Worm (Caenorhabditis elegans) whole organism, young adult: Measurements from ENCODE around the gene B0244.17.

Experiments
- C06A6.2 ChIP-seq: fragments of 200-800 bp; sonication (Bioruptor generic); conservative IDR thresholded peaks from 2 replicates; pipeline ENCODE4 v1.3.6; 2022; ENCODE audit warnings: missing genetic modification characterization, missing compliant biosample characterization
- C17E4.6 ChIP-seq: fragments of 200-800 bp; sonication (Bioruptor generic); IDR thresholded peaks from 2 replicates; pipeline ENCODE4 v1.3.6; 2022; ENCODE audit warnings: missing genetic modification reagents, missing genetic modification characterization, missing compliant biosample characterization
- F10E7.11 ChIP-seq: sonication (generic microtip); optimal IDR thresholded peaks from 2 replicates; lab custom pipeline; 2017; ENCODE audit warnings: mild to moderate bottlenecking, missing genetic modification characterization, moderate library complexity, missing compliant biosample characterization
- F23B12.7 ChIP-seq: sonication (generic microtip); optimal IDR thresholded peaks from 2 replicates; lab custom pipeline; 2017; ENCODE audit warnings: missing genetic modification characterization, mild to moderate bottlenecking, missing compliant biosample characterization, antibody characterized with exemption, moderate library complexity; ENCODE audit not compliant: insufficient read depth
- F33H1.4 ChIP-seq: fragments of 200-800 bp; sonication (Bioruptor generic); IDR thresholded peaks from 2 replicates; pipeline ENCODE4 v1.3.6; 2022; ENCODE audit warnings: missing genetic modification reagents, missing genetic modification characterization, missing compliant biosample characterization
- F49E8.2 ChIP-seq: sonication (generic microtip); optimal IDR thresholded peaks from 3 replicates; lab custom pipeline; 2017; ENCODE audit warnings: missing genetic modification characterization, mild to moderate bottlenecking, missing compliant biosample characterization, antibody characterized with exemption, moderate library complexity; ENCODE audit not compliant: insufficient read depth
- F52B5.7 ChIP-seq: sonication (generic microtip); optimal IDR thresholded peaks from 2 replicates; lab custom pipeline; 2016; ENCODE audit warnings: mild to moderate bottlenecking, missing genetic modification characterization, missing compliant biosample characterization
- Y79H2A.3 ChIP-seq: fragments of 200-800 bp; sonication (Bioruptor generic); conservative IDR thresholded peaks from 2 replicates; pipeline ENCODE4 v1.3.6; 2022; ENCODE audit warnings: missing genetic modification reagents, missing genetic modification characterization, missing compliant biosample characterization
- Y95B8A.8 ChIP-seq: fragments of 200-800 bp; sonication (Bioruptor generic); IDR thresholded peaks from 2 replicates; pipeline ENCODE4 v1.3.6; 2022; ENCODE audit warnings: missing genetic modification reagents, missing genetic modification characterization, missing compliant biosample characterization
- ZK185.1 ChIP-seq: sonication (generic microtip); optimal IDR thresholded peaks from 2 replicates; lab custom pipeline; 2016; ENCODE audit warnings: mild to moderate bottlenecking, missing genetic modification characterization, missing compliant biosample characterization; ENCODE audit not compliant: poor library complexity, severe bottlenecking
- atf-7 ChIP-seq: sonication (generic microtip); optimal IDR thresholded peaks from 2 replicates; lab custom pipeline; 2017; ENCODE audit warnings: mild to moderate bottlenecking, missing genetic modification characterization, missing compliant biosample characterization
- athp-1 ChIP-seq: sonication (generic microtip); optimal IDR thresholded peaks from 2 replicates; lab custom pipeline; 2017; ENCODE audit warnings: mild to moderate bottlenecking, missing genetic modification characterization, missing compliant biosample characterization
- bed-2 ChIP-seq: fragments of 200-800 bp; sonication (Bioruptor generic); IDR thresholded peaks from 2 replicates; pipeline ENCODE4 v1.3.6; 2022; ENCODE audit warnings: missing genetic modification reagents, missing genetic modification characterization, missing compliant biosample characterization
- ccch-3 ChIP-seq: fragments of 200-800 bp; sonication (Bioruptor generic); optimal IDR thresholded peaks from 2 replicates; lab custom pipeline; 2018; ENCODE audit warnings: mild to moderate bottlenecking, missing genetic modification characterization, missing compliant biosample characterization
- cebp-2 ChIP-seq: fragments of 200-800 bp; sonication (Bioruptor generic); IDR thresholded peaks from 2 replicates; pipeline ENCODE4 v1.3.6; 2022; ENCODE audit warnings: missing genetic modification characterization, missing compliant biosample characterization
- ceh-91 ChIP-seq: fragments of 200-800 bp; sonication (Bioruptor generic); IDR thresholded peaks from 2 replicates; pipeline ENCODE4 v1.3.6; 2022; ENCODE audit warnings: missing genetic modification reagents, missing genetic modification characterization, missing compliant biosample characterization
- dpl-1 ChIP-seq: fragments of 150-350 bp; optimal IDR thresholded peaks from 2 replicates; lab custom pipeline; 2014; ENCODE audit warnings: missing biosample characterization, missing genetic modification reagents, missing genetic modification characterization
- efl-1 ChIP-seq: fragments of 150-350 bp; optimal IDR thresholded peaks from 2 replicates; lab custom pipeline; 2014; ENCODE audit warnings: missing biosample characterization, missing genetic modification reagents, missing genetic modification characterization
- ekl-4 ChIP-seq: fragments of 200-800 bp; sonication (Bioruptor generic); IDR thresholded peaks from 2 replicates; pipeline ENCODE4 v1.3.6; 2022; ENCODE audit warnings: missing genetic modification reagents, missing genetic modification characterization, missing compliant biosample characterization
- fkh-3 ChIP-seq: sonication (generic microtip); optimal IDR thresholded peaks from 2 replicates; lab custom pipeline; 2016; ENCODE audit warnings: mild to moderate bottlenecking, missing genetic modification characterization, missing compliant biosample characterization
- gei-17 ChIP-seq: fragments of 200-800 bp; sonication (Bioruptor generic); optimal IDR thresholded peaks from 2 replicates; lab custom pipeline; 2018; ENCODE audit warnings: mild to moderate bottlenecking, missing genetic modification characterization, missing compliant biosample characterization
- him-1 ChIP-seq: sonication (generic microtip); optimal IDR thresholded peaks from 2 replicates; lab custom pipeline; 2016; ENCODE audit warnings: missing genotype, missing genetic modification reagents, missing genetic modification characterization, missing compliant biosample characterization
- let-526 ChIP-seq: fragments of 200-800 bp; sonication (Bioruptor generic); IDR thresholded peaks from 2 replicates; pipeline ENCODE4 v1.3.6; 2022; ENCODE audit warnings: missing genetic modification reagents, missing genetic modification characterization, missing compliant biosample characterization
- let-607 ChIP-seq, 2 experiments: fragments of 200-800 bp in 1 of 2; sonication (Bioruptor generic) in 1 of 2; sonication (generic microtip) in 1 of 2; optimal IDR thresholded peaks; 2 replicates each; lab custom pipeline; 2016 to 2018; ENCODE audit warnings: mild to moderate bottlenecking in 2 of 2, missing compliant biosample characterization in 2 of 2, missing genetic modification characterization in 2 of 2, moderate library complexity in 2 of 2, missing genotype in 1 of 2
- lin-26 ChIP-seq: fragments of 200-800 bp; sonication (Bioruptor generic); IDR thresholded peaks from 2 replicates; pipeline ENCODE4 v1.3.6; 2022; ENCODE audit warnings: missing genetic modification reagents, missing genetic modification characterization, missing compliant biosample characterization
- lin-40 ChIP-seq: sonication (generic microtip); optimal IDR thresholded peaks from 2 replicates; lab custom pipeline; 2016; ENCODE audit warnings: missing genetic modification characterization, mild to moderate bottlenecking, missing compliant biosample characterization, missing genotype, missing genetic modification reagents
- madf-8 ChIP-seq: fragments of 200-800 bp; sonication (Bioruptor generic); conservative IDR thresholded peaks from 2 replicates; pipeline ENCODE4 v1.3.6; 2022; ENCODE audit warnings: missing genetic modification reagents, missing genetic modification characterization, missing compliant biosample characterization
- mcd-1 ChIP-seq: fragments of 200-800 bp; sonication (Bioruptor generic); IDR thresholded peaks from 2 replicates; pipeline ENCODE4 v1.3.6; 2022; ENCODE audit warnings: missing genetic modification reagents, missing genetic modification characterization, missing compliant biosample characterization
- mel-28 ChIP-seq: sonication (generic microtip); optimal IDR thresholded peaks from 2 replicates; lab custom pipeline; 2016; ENCODE audit warnings: borderline replicate concordance, mild to moderate bottlenecking, missing genetic modification characterization, missing compliant biosample characterization
- mes-4 ChIP-seq: sonication (generic microtip); optimal IDR thresholded peaks from 2 replicates; lab custom pipeline; 2016; ENCODE audit warnings: missing genotype, missing genetic modification characterization, missing compliant biosample characterization
- nhr-179 ChIP-seq: sonication (generic microtip); optimal IDR thresholded peaks from 2 replicates; lab custom pipeline; 2016; ENCODE audit warnings: mild to moderate bottlenecking, missing genetic modification characterization, missing compliant biosample characterization
- nhr-80 ChIP-seq: sonication (generic microtip); optimal IDR thresholded peaks from 2 replicates; lab custom pipeline; 2016; ENCODE audit warnings: missing genetic modification characterization, missing compliant biosample characterization
- pbrm-1 ChIP-seq: fragments of 200-800 bp; sonication (Bioruptor generic); IDR thresholded peaks from 2 replicates; pipeline ENCODE4 v1.3.6; 2022; ENCODE audit warnings: missing genetic modification reagents, missing genetic modification characterization, missing compliant biosample characterization
- rec-8 ChIP-seq, 2 experiments: sonication (generic microtip); optimal IDR thresholded peaks; 2 replicates each; lab custom pipeline; 2016; ENCODE audit warnings: mild to moderate bottlenecking in 2 of 2, missing genetic modification characterization in 2 of 2, missing genetic modification reagents in 2 of 2, missing genotype in 2 of 2, missing biosample characterization in 1 of 2, missing compliant biosample characterization in 1 of 2, moderate library complexity in 1 of 2
- repo-1 ChIP-seq: sonication (generic microtip); optimal IDR thresholded peaks from 2 replicates; lab custom pipeline; 2017; ENCODE audit warnings: mild to moderate bottlenecking, missing genetic modification characterization, missing compliant biosample characterization
- rpc-1 ChIP-seq, 2 experiments: fragments of 150-350 bp in 1 of 2; sonication (generic microtip) in 1 of 2; optimal IDR thresholded peaks; 2 replicates each; lab custom pipeline; 2014 to 2018; ENCODE audit warnings: missing biosample characterization in 1 of 2, missing genetic modification characterization in 1 of 2, missing genetic modification reagents in 1 of 2, missing genotype in 1 of 2
- snpc-1.1 ChIP-seq: sonication (generic microtip); optimal IDR thresholded peaks from 2 replicates; lab custom pipeline; 2017; ENCODE audit warnings: missing genetic modification characterization, mild to moderate bottlenecking, missing compliant biosample characterization, antibody characterized with exemption, moderate library complexity, missing genotype, missing genetic modification reagents; ENCODE audit not compliant: insufficient read depth
- snpc-1.3 ChIP-seq: sonication (generic microtip); optimal IDR thresholded peaks from 2 replicates; lab custom pipeline; 2017; ENCODE audit warnings: missing genetic modification characterization, mild to moderate bottlenecking, missing compliant biosample characterization, antibody characterized with exemption, moderate library complexity, missing genotype, missing genetic modification reagents; ENCODE audit not compliant: insufficient read depth
- snpc-3.4 ChIP-seq: sonication (generic microtip); optimal IDR thresholded peaks from 2 replicates; lab custom pipeline; 2017; ENCODE audit warnings: missing genetic modification characterization, mild to moderate bottlenecking, missing compliant biosample characterization, antibody characterized with exemption, moderate library complexity, missing genotype, missing genetic modification reagents
- tbp1 ChIP-seq: fragments of 200-800 bp; sonication (Bioruptor generic); optimal IDR thresholded peaks from 2 replicates; lab custom pipeline; 2018; ENCODE audit warnings: mild to moderate bottlenecking, missing genetic modification characterization, missing compliant biosample characterization
- tlf-1 ChIP-seq: fragments of 200-800 bp; sonication (Bioruptor generic); optimal IDR thresholded peaks from 2 replicates; lab custom pipeline; 2018; ENCODE audit warnings: mild to moderate bottlenecking, missing genetic modification characterization, missing compliant biosample characterization
- xnd-1 ChIP-seq: sonication (generic microtip); optimal IDR thresholded peaks from 2 replicates; lab custom pipeline; 2016; ENCODE audit warnings: missing genotype, missing genetic modification reagents, missing genetic modification characterization, missing compliant biosample characterization
- zfh-2 ChIP-seq: fragments of 200-800 bp; sonication (Bioruptor generic); conservative IDR thresholded peaks from 2 replicates; pipeline ENCODE4 v1.3.6; 2022; ENCODE audit warnings: missing genetic modification reagents, missing genetic modification characterization, missing compliant biosample characterization
- ztf-22 ChIP-seq: fragments of 200-800 bp; sonication (Bioruptor generic); optimal IDR thresholded peaks from 2 replicates; lab custom pipeline; 2018; ENCODE audit warnings: mild to moderate bottlenecking, missing genetic modification characterization, moderate library complexity, missing compliant biosample characterization
- ztf-25 ChIP-seq: fragments of 200-800 bp; sonication (Bioruptor generic); IDR thresholded peaks from 2 replicates; pipeline ENCODE4 v1.3.6; 2022; ENCODE audit warnings: missing genetic modification reagents, missing genetic modification characterization, missing compliant biosample characterization
- ztf-3 ChIP-seq: fragments of 200-800 bp; sonication (Bioruptor generic); optimal IDR thresholded peaks from 2 replicates; lab custom pipeline; 2018; ENCODE audit warnings: mild to moderate bottlenecking, missing genetic modification characterization, missing compliant biosample characterization
- ztf-6 ChIP-seq: fragments of 200-800 bp; sonication (Bioruptor generic); IDR thresholded peaks from 2 replicates; pipeline ENCODE4 v1.3.6; 2022; ENCODE audit warnings: missing genetic modification reagents, missing genetic modification characterization, missing compliant biosample characterization

The B0244.17 gene

DNA sequence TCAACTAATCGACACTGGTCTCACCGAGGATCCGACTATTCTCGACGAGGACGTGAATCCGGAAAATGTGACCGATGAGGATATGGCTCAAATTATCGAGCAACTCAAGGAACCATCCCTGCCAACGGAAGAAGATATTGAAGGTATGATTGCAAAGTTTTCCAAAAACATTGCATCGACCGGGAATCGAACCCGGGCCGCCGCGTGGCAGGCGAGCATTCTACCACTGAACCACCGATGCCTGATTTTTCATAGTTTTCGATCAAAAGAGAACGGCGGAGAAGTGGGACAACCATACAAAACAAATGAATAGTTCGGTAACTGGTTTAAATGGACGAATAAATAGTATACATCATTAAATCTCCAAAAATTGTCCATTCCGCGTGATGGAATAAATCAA lies 28.9 kb downstream of the B0244.17 start (continued):
- peak; percentile 17 for TF ChIP-seq nhr-80 (tag; lab: Kevin White, UChicago)
- no peak for TF ChIP-seq ztf-3 (GFP tag; lab: Kevin White, UChicago)
- TF ChIP-seq mcd-1 (GFP tag; lab: Robert Waterston, UW): 0 out of 2 replicates have a peak, but pooled peaks have one; percentile 22
- no peak for TF ChIP-seq gei-17 (GFP tag; lab: Kevin White, UChicago)
- TF ChIP-seq Y95B8A.8 (GFP tag; lab: Robert Waterston, UW): 0 out of 2 replicates have a peak, but pooled peaks have one; percentile 21
- TF ChIP-seq bed-2 (GFP tag; lab: Robert Waterston, UW): no peak
- peak; percentile 37; the same call in 1 of the 2 replicates for TF ChIP-seq zfh-2
- TF ChIP-seq lin-26 (GFP tag; lab: Robert Waterston, UW): peak; percentile 92
- TF ChIP-seq F49E8.2 (tag; lab: Kevin White, UChicago): peak; percentile 65
- TF ChIP-seq snpc-1.3 (tag; lab: Kevin White, UChicago): peak; percentile 75
- TF ChIP-seq ccch-3 (GFP tag; lab: Kevin White, UChicago): no peak
- no peak for TF ChIP-seq repo-1 (tag; lab: Kevin White, UChicago)
- TF ChIP-seq rec-8 (tag; optimal IDR thresholded peaks at IDR 0.05; lab: Kevin White, UChicago): peak in 1 of 2 experiments; percentile 43
- TF ChIP-seq pbrm-1: 0 out of 2 replicates have a peak, but pooled peaks have one; percentile 45
- no peak for TF ChIP-seq fkh-3 (tag; lab: Kevin White, UChicago)
- no peak for TF ChIP-seq ztf-6 (GFP tag; lab: Robert Waterston, UW)
- TF ChIP-seq F23B12.7 (tag; lab: Kevin White, UChicago): peak; percentile 80
- peak; percentile 29 for TF ChIP-seq atf-7 (tag; lab: Kevin White, UChicago)
- no peak for TF ChIP-seq cebp-2 (GFP tag; lab: Robert Waterston, UW)
- no peak for TF ChIP-seq nhr-179 (tag; lab: Kevin White, UChicago)
- no peak for TF ChIP-seq F10E7.11 (tag; lab: Kevin White, UChicago)
- TF ChIP-seq lin-40 (tag; lab: Kevin White, UChicago): no peak
- TF ChIP-seq xnd-1 (tag; lab: Kevin White, UChicago): no peak
- TF ChIP-seq ZK185.1 (tag; lab: Kevin White, UChicago): peak; percentile 52
- peak; percentile 90 for TF ChIP-seq tbp1 (GFP tag; lab: Kevin White, UChicago)
- no peak for TF ChIP-seq ztf-22 (GFP tag; lab: Kevin White, UChicago)
- no peak for TF ChIP-seq F52B5.7 (tag; lab: Kevin White, UChicago)
- TF ChIP-seq snpc-3.4 (tag; lab: Kevin White, UChicago): peak; percentile 64
- TF ChIP-seq F33H1.4 (GFP tag; lab: Robert Waterston, UW): peak; percentile 42
- TF ChIP-seq C06A6.2 (GFP tag; lab: Robert Waterston, UW): no peak; the same call in 1 of the 2 replicates
- no peak for TF ChIP-seq Y79H2A.3 (GFP tag; lab: Robert Waterston, UW)
- no peak for TF ChIP-seq mel-28 (tag; lab: Kevin White, UChicago)
- TF ChIP-seq athp-1: peak; percentile 39
- peak; percentile 7 for TF ChIP-seq snpc-1.1
- TF ChIP-seq madf-8: no peak
- no peak for TF ChIP-seq mes-4
- TF ChIP-seq ekl-4 (GFP tag; lab: Robert Waterston, UW): no peak
- TF ChIP-seq efl-1 (GFP tag; lab: Kevin White, UChicago): no peak
- no peak for TF ChIP-seq tlf-1 (GFP tag; lab: Kevin White, UChicago)
- no peak for TF ChIP-seq let-526
- peak in 1 of 2 experiments; percentile 43 for TF ChIP-seq let-607 (tag; optimal IDR thresholded peaks at IDR 0.05; lab: Kevin White, UChicago)
- TF ChIP-seq him-1 (tag; lab: Kevin White, UChicago): peak; percentile 78
- TF ChIP-seq dpl-1 (GFP tag; lab: Kevin White, UChicago): no peak
- peak; percentile 85; the same call in 1 of the 2 replicates for TF ChIP-seq ztf-25 (GFP tag; lab: Robert Waterston, UW)
- TF ChIP-seq rpc-1 (optimal IDR thresholded peaks at IDR 0.05; lab: Kevin White, UChicago): peak; percentile 77
- peak; percentile 87 for TF ChIP-seq rpc-1 (tag; optimal IDR thresholded peaks at IDR 0.05; lab: Kevin White, UChicago)
- TF ChIP-seq C17E4.6 (GFP tag; lab: Robert Waterston, UW): no peak
- TF ChIP-seq ceh-91: no peak
